Fruit fly (Drosophila melanogaster) whole organism, adult: ENCODE measurements around the gene CG34309.

ENCODE experiments used
- CG11617 ChIP-seq: fragments of 200-800 bp; sonication (Bioruptor generic); optimal IDR thresholded peaks from 2 replicates; lab custom pipeline; 2017; ENCODE audit warnings: mild to moderate bottlenecking, missing biosample characterization, missing genetic modification reagents, missing genetic modification characterization
- CG12768 ChIP-seq: fragments of 200-800 bp; sonication (Bioruptor generic); optimal IDR thresholded peaks from 2 replicates; lab custom pipeline; 2017; ENCODE audit warnings: missing biosample characterization, missing genetic modification characterization, mild to moderate bottlenecking, moderate library complexity, missing genetic modification reagents
- CG14711 ChIP-seq: fragments of 200-800 bp; sonication (Bioruptor generic); optimal IDR thresholded peaks from 2 replicates; lab custom pipeline; 2018; ENCODE audit warnings: missing biosample characterization, mild to moderate bottlenecking, missing genetic modification characterization, moderate library complexity
- CG1620 ChIP-seq: fragments of 200-800 bp; sonication (Bioruptor generic); optimal IDR thresholded peaks from 2 replicates; lab custom pipeline; 2016; ENCODE audit warnings: missing biosample characterization, missing genetic modification characterization
- CG33017 ChIP-seq: fragments of 200-800 bp; sonication (Bioruptor generic); optimal IDR thresholded peaks from 2 replicates; lab custom pipeline; 2018; ENCODE audit warnings: missing biosample characterization, mild to moderate bottlenecking, missing genetic modification characterization, moderate library complexity
- CG7045 ChIP-seq: fragments of 200-800 bp; sonication (Bioruptor generic); optimal IDR thresholded peaks from 2 replicates; lab custom pipeline; 2017; ENCODE audit warnings: missing biosample characterization, mild to moderate bottlenecking, missing genetic modification characterization
- Hr96 ChIP-seq: fragments of 200-800 bp; sonication (Bioruptor generic); optimal IDR thresholded peaks from 2 replicates; lab custom pipeline; 2016; ENCODE audit warnings: missing biosample characterization, missing genetic modification characterization
- cic ChIP-seq: fragments of 200-800 bp; sonication (Bioruptor generic); optimal IDR thresholded peaks from 2 replicates; lab custom pipeline; 2017; ENCODE audit warnings: missing biosample characterization, mild to moderate bottlenecking, missing genetic modification characterization, moderate library complexity
- cnc ChIP-seq, 2 experiments: fragments of >200 bp; optimal IDR thresholded peaks; 2 replicates each; lab custom pipeline; 2017
- kay ChIP-seq: fragments of 200-800 bp; sonication (Bioruptor generic); peaks from one replicate; lab custom pipeline; 2016; ENCODE audit warnings: missing biosample characterization, missing genetic modification characterization, borderline replicate concordance
- pad ChIP-seq: fragments of 200-800 bp; sonication (Bioruptor generic); optimal IDR thresholded peaks from 3 replicates; lab custom pipeline; 2017; ENCODE audit warnings: missing biosample characterization, missing genetic modification characterization, mild to moderate bottlenecking, moderate library complexity, missing genetic modification reagents

dm6 chr3R:13365665-13366414 is 6.6 kb upstream of the CG34309 start:
- TF ChIP-seq cic = no peak
- no peak for TF ChIP-seq CG12768 (GFP tag; lab: Kevin White, UChicago)
- no peak for TF ChIP-seq CG33017 (tag; lab: Kevin White, UChicago)
- TF ChIP-seq Hr96 (GFP tag; lab: Kevin White, UChicago) = no peak
- TF ChIP-seq cnc (optimal IDR thresholded peaks at IDR 0.05; lab: Kevin White, UChicago) = no peak
- TF ChIP-seq CG7045 (GFP tag; lab: Kevin White, UChicago) = no peak
- TF ChIP-seq kay (GFP tag; lab: Kevin White, UChicago) = peak; percentile 56
- TF ChIP-seq CG1620 (GFP tag; lab: Kevin White, UChicago) = no peak
- no peak for TF ChIP-seq CG11617 (GFP tag; lab: Kevin White, UChicago)
- no peak for TF ChIP-seq pad (GFP tag; lab: Kevin White, UChicago)
- no peak for TF ChIP-seq CG14711 (tag; lab: Kevin White, UChicago)
